Worm (Caenorhabditis elegans) whole organism, L1 larva: ENCODE data around the gene scp-1.

Experiments used
- C04F5.9 ChIP-seq: sonication (generic microtip); optimal IDR thresholded peaks from 2 replicates; lab custom pipeline; 2016; ENCODE audit warnings: missing genetic modification characterization, missing compliant biosample characterization
- ceh-63 ChIP-seq: fragments of 200-800 bp; sonication (Bioruptor generic); optimal IDR thresholded peaks from 2 replicates; lab custom pipeline; 2018; ENCODE audit warnings: mild to moderate bottlenecking, missing genetic modification characterization, missing compliant biosample characterization
- ceh-8 ChIP-seq: fragments of 200-800 bp; sonication (Bioruptor generic); optimal IDR thresholded peaks from 2 replicates; lab custom pipeline; 2018; ENCODE audit warnings: mild to moderate bottlenecking, missing genetic modification characterization, moderate library complexity, missing compliant biosample characterization
- ceh-88 ChIP-seq: fragments of 200-800 bp; sonication (Bioruptor generic); IDR thresholded peaks from 2 replicates; pipeline ENCODE4 v1.3.6; 2022; ENCODE audit warnings: missing genetic modification characterization, missing compliant biosample characterization
- ceh-90 ChIP-seq: sonication (generic microtip); optimal IDR thresholded peaks from 2 replicates; lab custom pipeline; 2016; ENCODE audit warnings: missing genetic modification characterization, missing compliant biosample characterization
- ces-1 ChIP-seq: fragments of 150-350 bp; optimal IDR thresholded peaks from 2 replicates; lab custom pipeline; 2014; ENCODE audit warnings: missing biosample characterization, missing genetic modification reagents, missing genetic modification characterization
- dpl-1 ChIP-seq, 3 experiments: fragments of 150-350 bp in 2 of 3; sonication (generic microtip) in 1 of 3; optimal IDR thresholded peaks; 2 replicates each; lab custom pipeline; 2014 to 2017; ENCODE audit warnings: missing biosample characterization in 3 of 3, missing genetic modification characterization in 3 of 3, missing genetic modification reagents in 3 of 3
- efl-1 ChIP-seq, 4 experiments: fragments of 150-350 bp; optimal IDR thresholded peaks in 3 of 4; peaks in 1 of 4; 1 replicate in 1 of 4; 2 replicates in 3 of 4; lab custom pipeline; 2014; ENCODE audit warnings: missing biosample characterization in 2 of 4, missing genetic modification characterization in 2 of 4, missing genetic modification reagents in 2 of 4
- egl-13 ChIP-seq: sonication (generic microtip); optimal IDR thresholded peaks from 2 replicates; lab custom pipeline; 2016; ENCODE audit warnings: missing genotype, missing genetic modification reagents, missing genetic modification characterization, missing compliant biosample characterization
- elt-2 ChIP-seq: sonication (generic microtip); optimal IDR thresholded peaks from 2 replicates; lab custom pipeline; 2016; ENCODE audit warnings: missing genetic modification characterization, mild to moderate bottlenecking, inconsistent platforms, missing compliant biosample characterization, missing genetic modification reagents
- elt-3 ChIP-seq, 6 experiments: fragments of 150-350 bp in 1 of 6; sonication (generic microtip); optimal IDR thresholded peaks; 2 replicates each; lab custom pipeline; 2017 to 2018; ENCODE audit warnings: missing biosample characterization in 6 of 6, missing genetic modification characterization in 6 of 6, inconsistent platforms in 1 of 6
- fkh-4 ChIP-seq: sonication (generic microtip); optimal IDR thresholded peaks from 2 replicates; lab custom pipeline; 2016; ENCODE audit warnings: missing compliant biosample characterization, missing genetic modification characterization, borderline replicate concordance
- fkh-8 ChIP-seq: sonication (generic microtip); optimal IDR thresholded peaks from 2 replicates; lab custom pipeline; 2016; ENCODE audit warnings: mild to moderate bottlenecking, missing genetic modification characterization, missing compliant biosample characterization
- fos-1 ChIP-seq: fragments of 150-350 bp; optimal IDR thresholded peaks from 2 replicates; lab custom pipeline; 2014; ENCODE audit warnings: missing biosample characterization, missing genetic modification characterization
- hlh-17 ChIP-seq: fragments of 200-800 bp; sonication (Bioruptor generic); optimal IDR thresholded peaks from 2 replicates; lab custom pipeline; 2018; ENCODE audit warnings: missing genetic modification characterization, mild to moderate bottlenecking, missing compliant biosample characterization, moderate library complexity, borderline replicate concordance
- hlh-4 ChIP-seq: sonication (generic microtip); optimal IDR thresholded peaks from 2 replicates; lab custom pipeline; 2016; ENCODE audit warnings: mild to moderate bottlenecking, missing genetic modification characterization, missing compliant biosample characterization
- hpl-2 ChIP-seq: fragments of 150-350 bp; optimal IDR thresholded peaks from 2 replicates; lab custom pipeline; 2014; ENCODE audit warnings: missing biosample characterization, missing genetic modification reagents, missing genetic modification characterization
- isw-1 ChIP-seq: fragments of 200-800 bp; sonication (Bioruptor generic); IDR thresholded peaks from 2 replicates; pipeline ENCODE4 v1.3.6; 2022; ENCODE audit warnings: missing genetic modification characterization, missing compliant biosample characterization
- jun-1 ChIP-seq: fragments of 150-350 bp; optimal IDR thresholded peaks from 2 replicates; lab custom pipeline; 2014; ENCODE audit warnings: missing biosample characterization, missing genetic modification reagents, missing genetic modification characterization
- lin-14 ChIP-seq: fragments of 200-800 bp; sonication (Bioruptor generic); optimal IDR thresholded peaks from 2 replicates; lab custom pipeline; 2018; ENCODE audit warnings: mild to moderate bottlenecking, missing genetic modification characterization, moderate library complexity, missing compliant biosample characterization
- lin-15B ChIP-seq: fragments of 150-350 bp; sonication (generic microtip); optimal IDR thresholded peaks from 3 replicates; lab custom pipeline; 2014; ENCODE audit warnings: missing biosample characterization, missing genetic modification characterization
- lin-35 ChIP-seq, 2 experiments: fragments of 150-350 bp; optimal IDR thresholded peaks; 2 replicates each; lab custom pipeline; 2014; ENCODE audit warnings: missing biosample characterization in 2 of 2, missing genetic modification characterization in 2 of 2, missing genetic modification reagents in 2 of 2
- lir-3 ChIP-seq: sonication (generic microtip); optimal IDR thresholded peaks from 2 replicates; lab custom pipeline; 2016; ENCODE audit warnings: mild to moderate bottlenecking, missing genetic modification characterization, moderate library complexity, missing compliant biosample characterization; ENCODE audit not compliant: poor library complexity
- lsy-2 ChIP-seq, 2 experiments: fragments of 150-350 bp; optimal IDR thresholded peaks; 2 replicates each; lab custom pipeline; 2014; ENCODE audit warnings: missing biosample characterization in 2 of 2, missing genetic modification characterization in 2 of 2
- mdl-1 ChIP-seq, 2 experiments: fragments of 150-350 bp; optimal IDR thresholded peaks; 2 replicates each; lab custom pipeline; 2014 to 2017; ENCODE audit warnings: missing biosample characterization in 2 of 2, missing genetic modification characterization in 2 of 2, inconsistent platforms in 1 of 2
- mef-2 ChIP-seq: fragments of 150-350 bp; optimal IDR thresholded peaks from 2 replicates; lab custom pipeline; 2014; ENCODE audit warnings: missing biosample characterization, missing genetic modification characterization
- mep-1 ChIP-seq: fragments of 150-350 bp; optimal IDR thresholded peaks from 2 replicates; lab custom pipeline; 2014; ENCODE audit warnings: missing biosample characterization, missing genetic modification characterization
- nhr-85 ChIP-seq: sonication (generic microtip); peaks from one replicate; lab custom pipeline; 2016; ENCODE audit warnings: missing genetic modification characterization, inconsistent platforms, missing compliant biosample characterization
- nhr-90 ChIP-seq: sonication (generic microtip); optimal IDR thresholded peaks from 2 replicates; lab custom pipeline; 2016; ENCODE audit warnings: mild to moderate bottlenecking, missing genetic modification characterization, missing compliant biosample characterization; ENCODE audit not compliant: poor library complexity
- pax-3 ChIP-seq: fragments of 200-800 bp; sonication (Bioruptor generic); optimal IDR thresholded peaks from 2 replicates; lab custom pipeline; 2018; ENCODE audit warnings: mild to moderate bottlenecking, missing genetic modification characterization, moderate library complexity, missing compliant biosample characterization
- rnt-1 ChIP-seq: sonication (generic microtip); optimal IDR thresholded peaks from 2 replicates; lab custom pipeline; 2016; ENCODE audit warnings: mild to moderate bottlenecking, missing genetic modification characterization, moderate library complexity, missing compliant biosample characterization
- snu-23 ChIP-seq: sonication (generic microtip); optimal IDR thresholded peaks from 2 replicates; lab custom pipeline; 2016; ENCODE audit warnings: missing genetic modification characterization, missing compliant biosample characterization
- tlp-1 ChIP-seq: fragments of 150-350 bp; optimal IDR thresholded peaks from 2 replicates; lab custom pipeline; 2014; ENCODE audit warnings: missing biosample characterization, missing genetic modification characterization
- unc-30 ChIP-seq: sonication (generic microtip); optimal IDR thresholded peaks from 2 replicates; lab custom pipeline; 2017; ENCODE audit warnings: missing biosample characterization, missing genetic modification characterization
- unc-98 ChIP-seq: fragments of 200-800 bp; sonication (Bioruptor generic); IDR thresholded peaks from 2 replicates; pipeline ENCODE4 v1.3.6; 2022; ENCODE audit warnings: missing genetic modification characterization, missing compliant biosample characterization
- vab-15 ChIP-seq: sonication (generic microtip); optimal IDR thresholded peaks from 2 replicates; lab custom pipeline; 2017; ENCODE audit warnings: missing genotype, mild to moderate bottlenecking, missing genetic modification characterization, missing compliant biosample characterization
- zip-4 ChIP-seq: fragments of 200-800 bp; sonication (Bioruptor generic); optimal IDR thresholded peaks from 2 replicates; lab custom pipeline; 2018; ENCODE audit warnings: mild to moderate bottlenecking, missing genetic modification characterization, moderate library complexity, missing compliant biosample characterization

Gene scp-1

DNA sequence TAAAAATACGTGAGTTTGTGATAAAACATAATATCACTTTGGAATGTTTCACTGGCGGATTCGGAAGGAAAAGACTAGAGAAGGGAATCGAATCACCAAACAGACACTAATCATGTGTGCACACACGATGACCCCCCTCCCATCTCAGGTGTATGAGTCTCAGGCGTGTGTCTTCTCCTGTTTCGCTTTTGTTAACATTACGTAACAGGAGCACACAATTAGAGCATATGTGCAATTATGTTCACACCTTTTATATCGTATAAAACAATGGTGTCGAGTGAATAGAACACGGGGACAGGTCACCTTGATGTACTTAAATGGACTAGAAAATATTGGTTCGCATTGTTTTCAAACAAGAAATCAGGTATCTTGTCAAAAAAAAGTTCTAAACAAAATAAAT, 17.0 kb upstream of the scp-1 start:
- TF ChIP-seq tlp-1 (no peak), hpl-2 (GFP tag; lab: Kevin White, UChicago) (no peak), pax-3 (no peak), fos-1 (tag; lab: Kevin White, UChicago) (no peak), isw-1 (no peak), fkh-8 (tag; lab: Kevin White, UChicago) (no peak), ceh-8 (GFP tag; lab: Kevin White, UChicago) (no peak), nhr-90 (no peak), elt-2 (no peak), jun-1 (no peak), C04F5.9 (tag; lab: Kevin White, UChicago) (no peak), fkh-4 (tag; lab: Kevin White, UChicago) (no peak), vab-15 (tag; lab: Kevin White, UChicago) (no peak), lin-15B (tag; lab: Kevin White, UChicago) (no peak), lin-35 (GFP tag; optimal IDR thresholded peaks at IDR 0.05; lab: Kevin White, UChicago) (no peak), snu-23 (GFP tag; lab: Kevin White, UChicago) (no peak), ceh-63 (GFP tag; lab: Kevin White, UChicago) (no peak), zip-4 (GFP tag; lab: Kevin White, UChicago) (no peak), mdl-1 (tag; optimal IDR thresholded peaks at IDR 0.05; lab: Kevin White, UChicago) (no peak)

ce11 chrII:9319058-9319915, 14.5 kb upstream of the scp-1 start, which contains the start of the genes csa-1 and wdfy-2:
TSS of gene csa-1 (minus strand) at chrII:9319726.
TSS of gene wdfy-2 (plus strand) at chrII:9319865.
- TF ChIP-seq egl-13 (tag; lab: Kevin White, UChicago) (no peak), hlh-4 (tag; lab: Kevin White, UChicago) (no peak), unc-98 (GFP tag; lab: Robert Waterston, UW) (no peak), ceh-88 (no peak), unc-30 (tag; lab: Kevin White, UChicago) (no peak), elt-2 (no peak), dpl-1 (GFP tag; optimal IDR thresholded peaks at IDR 0.05; lab: Kevin White, UChicago) (peak; percentile 12 to 75 (median 63)), nhr-85 (tag; lab: Kevin White, UChicago) (peak; percentile 74), hlh-17 (no peak), efl-1 (optimal IDR thresholded peaks at IDR 0.05; lab: Kevin White, UChicago) (peak in 1 of 2 experiments; percentile 67), efl-1 (GFP tag; optimal IDR thresholded peaks at IDR 0.05 in 1 of 2; lab: Kevin White, UChicago) (peak; percentile 72 to 97), mef-2 (tag; lab: Kevin White, UChicago) (no peak), ces-1 (GFP tag; lab: Kevin White, UChicago) (no peak), lsy-2 (tag; optimal IDR thresholded peaks at IDR 0.05; lab: Kevin White, UChicago) (peak in 1 of 2 experiments; percentile 7), elt-3 (tag; optimal IDR thresholded peaks at IDR 0.05; lab: Kevin White, UChicago) (no peak), mep-1 (tag; lab: Kevin White, UChicago) (peak; percentile 38), rnt-1 (tag; lab: Kevin White, UChicago) (peak; percentile 15), lir-3 (tag; lab: Kevin White, UChicago) (no peak), vab-15 (tag; lab: Kevin White, UChicago) (no peak), lin-35 (GFP tag; optimal IDR thresholded peaks at IDR 0.05; lab: Kevin White, UChicago) (peak; percentile 32 to 79), lin-14 (GFP tag; lab: Kevin White, UChicago) (peak; percentile 5), ceh-90 (tag; lab: Kevin White, UChicago) (no peak)
